Worm (Caenorhabditis elegans) whole organism, L3 larva: ENCODE results near the gene rike-1.

Experiments used
- ceh-16 ChIP-seq: sonication (generic microtip); optimal IDR thresholded peaks from 2 replicates; lab custom pipeline; 2017; ENCODE audit warnings: missing biosample characterization, missing genetic modification characterization
- elt-1 ChIP-seq: fragments of 150-350 bp; optimal IDR thresholded peaks from 2 replicates; lab custom pipeline; 2014; ENCODE audit warnings: missing biosample characterization, missing genetic modification characterization
- fkh-10 ChIP-seq: sonication (generic microtip); optimal IDR thresholded peaks from 2 replicates; lab custom pipeline; 2017; ENCODE audit warnings: missing biosample characterization, missing genetic modification reagents, missing genetic modification characterization
- fos-1 ChIP-seq: fragments of 150-350 bp; optimal IDR thresholded peaks from 2 replicates; lab custom pipeline; 2014; ENCODE audit warnings: missing biosample characterization, missing genetic modification characterization
- lsy-12 ChIP-seq: sonication (generic microtip); optimal IDR thresholded peaks from 2 replicates; lab custom pipeline; 2016; ENCODE audit warnings: mild to moderate bottlenecking, missing genetic modification characterization, missing compliant biosample characterization
- nfya-1 ChIP-seq: sonication (generic microtip); optimal IDR thresholded peaks from 2 replicates; lab custom pipeline; 2017; ENCODE audit warnings: missing genetic modification characterization, mild to moderate bottlenecking, missing compliant biosample characterization, antibody characterized with exemption, moderate library complexity; ENCODE audit not compliant: insufficient read depth
- nhr-237 ChIP-seq: fragments of 150-350 bp; optimal IDR thresholded peaks from 2 replicates; lab custom pipeline; 2014; ENCODE audit warnings: missing biosample characterization, missing genetic modification characterization
- nhr-67 ChIP-seq: fragments of 150-350 bp; optimal IDR thresholded peaks from 2 replicates; lab custom pipeline; 2014; ENCODE audit warnings: missing biosample characterization, missing genetic modification characterization
- pha-4 ChIP-seq: fragments of 150-350 bp; optimal IDR thresholded peaks from 2 replicates; lab custom pipeline; 2014; ENCODE audit warnings: missing biosample characterization, missing genetic modification reagents, missing genetic modification characterization
- snpc-4 ChIP-seq: fragments of 150-350 bp; optimal IDR thresholded peaks from 2 replicates; lab custom pipeline; 2014; ENCODE audit warnings: missing biosample characterization, missing genetic modification characterization
- zag-1 ChIP-seq: fragments of 150-350 bp; optimal IDR thresholded peaks from 2 replicates; lab custom pipeline; 2014; ENCODE audit warnings: missing biosample characterization, missing genetic modification characterization
- ztf-11 ChIP-seq: fragments of 150-350 bp; optimal IDR thresholded peaks from 2 replicates; lab custom pipeline; 2014; ENCODE audit warnings: missing biosample characterization, missing genetic modification characterization

rike-1 gene

DNA sequence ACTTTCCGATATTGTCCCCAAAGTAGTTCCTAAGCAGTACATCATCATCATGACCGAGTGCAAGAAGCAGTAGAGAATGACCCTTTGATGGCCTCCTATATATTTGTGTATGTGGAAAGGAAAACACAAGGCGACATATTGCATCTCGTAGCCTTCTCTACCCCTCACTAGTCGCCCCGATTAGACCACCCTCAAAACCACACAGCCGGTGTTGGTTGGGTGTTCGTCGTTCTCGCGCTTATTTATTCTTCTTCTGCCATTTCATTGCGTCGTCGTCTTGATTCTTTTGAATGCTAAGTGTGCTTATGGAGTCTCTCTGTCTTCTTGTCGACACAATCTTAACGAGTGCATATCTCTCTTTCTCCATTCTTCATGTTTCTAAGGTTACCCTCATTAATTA is 47.5 kb downstream of the rike-1 start:
- no peak for TF ChIP-seq nhr-67 (tag; lab: Kevin White, UChicago)
- TF ChIP-seq zag-1 (tag; lab: Kevin White, UChicago): no peak
- TF ChIP-seq lsy-12 (tag; lab: Kevin White, UChicago): no peak
- TF ChIP-seq fos-1 (tag; lab: Kevin White, UChicago): no peak
- TF ChIP-seq fkh-10 (GFP tag; lab: Kevin White, UChicago): no peak
- TF ChIP-seq nhr-237: no peak

DNA sequence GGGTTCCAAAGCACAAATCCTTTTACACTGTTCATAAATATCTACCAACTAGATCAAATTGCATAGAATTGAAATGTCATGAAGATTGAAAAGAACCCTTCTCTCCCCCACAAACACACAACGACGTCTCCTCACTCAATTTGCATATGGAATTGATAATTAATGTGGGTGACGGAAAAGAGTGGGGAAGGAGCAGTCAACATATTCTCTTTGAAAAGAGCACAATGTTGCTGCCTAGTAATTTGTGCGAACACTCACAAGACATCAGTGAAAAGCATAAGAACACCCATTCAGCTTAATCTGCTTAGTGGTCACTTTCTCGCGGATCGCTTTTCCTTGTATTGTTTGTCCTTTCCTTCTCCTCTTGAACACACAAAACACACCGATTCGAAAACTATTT is 49.2 kb downstream of the rike-1 start:
- TF ChIP-seq pha-4 (peak; percentile 18), elt-1 (tag; lab: Kevin White, UChicago) (no peak)

DNA sequence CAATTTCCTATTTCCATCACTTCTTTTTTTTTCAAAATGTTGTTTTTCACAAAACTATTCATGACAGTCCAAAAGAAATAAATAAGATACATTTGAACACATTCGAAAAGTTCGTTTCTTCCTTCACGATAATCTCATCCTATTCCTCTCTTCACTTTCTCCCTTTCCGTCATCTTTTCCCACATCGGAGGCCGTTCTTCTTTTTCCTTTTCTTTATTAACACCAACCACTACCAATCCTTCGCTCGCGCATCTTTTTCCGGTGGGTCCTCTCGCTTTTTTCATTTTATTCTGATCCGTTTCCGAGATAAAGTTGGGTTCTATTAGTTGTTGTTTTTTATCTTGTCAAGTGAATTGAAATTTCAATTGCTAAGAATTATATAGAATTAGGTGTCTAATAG is 50.2 kb downstream of the rike-1 start:
- TF ChIP-seq ceh-16 (tag; lab: Kevin White, UChicago) (no peak), ztf-11 (tag; lab: Kevin White, UChicago) (no peak)

DNA sequence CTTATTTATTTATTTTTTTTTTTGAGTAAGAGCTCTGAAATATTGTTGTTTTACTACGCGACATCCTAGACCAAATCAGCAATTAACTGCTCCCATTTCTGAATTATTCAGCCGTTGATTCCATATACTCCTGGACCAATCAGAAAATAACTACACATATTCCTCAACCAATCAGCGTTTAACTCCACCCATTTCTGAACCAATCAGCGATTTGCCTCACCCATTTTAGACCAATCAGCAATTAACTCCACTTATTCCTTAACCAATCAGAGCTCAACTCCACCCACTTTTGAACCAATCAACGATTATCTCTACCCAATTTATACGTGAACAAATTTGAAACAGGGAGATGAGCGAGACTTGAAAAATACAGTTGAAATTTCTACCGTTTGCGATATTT is 52.0 kb downstream of the rike-1 start:
- TF ChIP-seq nfya-1 (peak; percentile 78), snpc-4 (tag; lab: Kevin White, UChicago) (no peak)
